Fruit fly (Drosophila melanogaster) whole organism, prepupa: ENCODE results near the gene CG6432.

Experiments
- CG10631 ChIP-seq: fragments of 200-800 bp; sonication (Bioruptor generic); optimal IDR thresholded peaks from 2 replicates; lab custom pipeline; 2016; ENCODE audit warnings: missing biosample characterization, missing genetic modification characterization
- CG10669 ChIP-seq: fragments of 200-800 bp; sonication (Bioruptor generic); optimal IDR thresholded peaks from 3 replicates; lab custom pipeline; 2018; ENCODE audit warnings: missing biosample characterization, mild to moderate bottlenecking, missing genetic modification characterization, moderate library complexity
- CG11902 ChIP-seq: fragments of 200-800 bp; sonication (Bioruptor generic); optimal IDR thresholded peaks from 3 replicates; lab custom pipeline; 2016; ENCODE audit warnings: missing biosample characterization, missing genetic modification characterization
- CG15336 ChIP-seq: fragments of 200-800 bp; sonication (Bioruptor generic); IDR thresholded peaks from 2 replicates; pipeline ENCODE4 v1.3.6; 2022; ENCODE audit warnings: missing biosample characterization, missing genetic modification characterization
- CG1621 ChIP-seq: fragments of 200-800 bp; sonication (Bioruptor generic); optimal IDR thresholded peaks from 3 replicates; lab custom pipeline; 2018; ENCODE audit warnings: missing biosample characterization, mild to moderate bottlenecking, missing genetic modification characterization
- CG3032 ChIP-seq: fragments of 200-800 bp; optimal IDR thresholded peaks from 2 replicates; lab custom pipeline; 2019; ENCODE audit warnings: missing biosample characterization, mild to moderate bottlenecking, missing genetic modification characterization, moderate library complexity
- CG32006 ChIP-seq: fragments of 200-800 bp; sonication (Bioruptor generic); optimal IDR thresholded peaks from 3 replicates; lab custom pipeline; 2017; ENCODE audit warnings: missing biosample characterization, mild to moderate bottlenecking, missing genetic modification characterization
- CG6276 ChIP-seq: fragments of 200-800 bp; sonication (Bioruptor generic); optimal IDR thresholded peaks from 2 replicates; lab custom pipeline; 2017; ENCODE audit warnings: missing biosample characterization, mild to moderate bottlenecking, missing genetic modification characterization
- CG6792 ChIP-seq: fragments of 200-800 bp; sonication (Bioruptor generic); optimal IDR thresholded peaks from 3 replicates; lab custom pipeline; 2016; ENCODE audit warnings: missing biosample characterization, missing genetic modification characterization
- CG6854 ChIP-seq: fragments of 200-800 bp; sonication (Bioruptor generic); optimal IDR thresholded peaks from 2 replicates; lab custom pipeline; 2017; ENCODE audit warnings: missing biosample characterization, mild to moderate bottlenecking, missing genetic modification characterization
- CG7368 ChIP-seq: fragments of 200-800 bp; sonication (Bioruptor generic); optimal IDR thresholded peaks from 3 replicates; lab custom pipeline; 2016; ENCODE audit warnings: missing biosample characterization, missing genetic modification characterization
- CG8119 ChIP-seq: fragments of 200-800 bp; sonication (Bioruptor generic); IDR thresholded peaks from 3 replicates; pipeline ENCODE4 v1.3.6; 2022; ENCODE audit warnings: missing biosample characterization, missing genetic modification characterization
- CG8319 ChIP-seq: fragments of 200-800 bp; sonication (Bioruptor generic); optimal IDR thresholded peaks from 3 replicates; lab custom pipeline; 2016; ENCODE audit warnings: missing biosample characterization, missing genetic modification characterization
- CG9139 ChIP-seq: fragments of 200-800 bp; sonication (Bioruptor generic); optimal IDR thresholded peaks from 3 replicates; lab custom pipeline; 2017; ENCODE audit warnings: missing biosample characterization, mild to moderate bottlenecking, missing genetic modification characterization
- Eip75B ChIP-seq: fragments of 200-800 bp; sonication (Bioruptor generic); optimal IDR thresholded peaks from 3 replicates; lab custom pipeline; 2016; ENCODE audit warnings: missing biosample characterization, missing genetic modification characterization
- Eip78C ChIP-seq: fragments of 200-800 bp; sonication (Bioruptor generic); peaks from one replicate; lab custom pipeline; 2016; ENCODE audit warnings: missing biosample characterization, missing genetic modification characterization
- Eip93F ChIP-seq: fragments of 200-800 bp; sonication (Bioruptor generic); optimal IDR thresholded peaks from 2 replicates; lab custom pipeline; 2016; ENCODE audit warnings: missing biosample characterization, mild to moderate bottlenecking, missing genetic modification characterization
- Hr4 ChIP-seq: fragments of 200-800 bp; sonication (Bioruptor generic); optimal IDR thresholded peaks from 3 replicates; lab custom pipeline; 2016; ENCODE audit warnings: missing biosample characterization, missing genetic modification characterization
- OdsH ChIP-seq: fragments of 200-800 bp; sonication (Bioruptor generic); optimal IDR thresholded peaks from 3 replicates; lab custom pipeline; 2016; ENCODE audit warnings: missing biosample characterization, missing genetic modification characterization
- Sox15 ChIP-seq: fragments of 200-800 bp; sonication (Bioruptor generic); optimal IDR thresholded peaks from 3 replicates; lab custom pipeline; 2016; ENCODE audit warnings: missing biosample characterization, missing genetic modification characterization
- achi ChIP-seq: fragments of 200-800 bp; sonication (Bioruptor generic); optimal IDR thresholded peaks from 3 replicates; lab custom pipeline; 2016; ENCODE audit warnings: missing biosample characterization, missing genetic modification characterization
- acj6 ChIP-seq: fragments of 200-800 bp; sonication (Bioruptor generic); optimal IDR thresholded peaks from 3 replicates; lab custom pipeline; 2016; ENCODE audit warnings: missing biosample characterization, missing genetic modification characterization
- dac ChIP-seq: fragments of 200-800 bp; sonication (Bioruptor generic); optimal IDR thresholded peaks from 2 replicates; lab custom pipeline; 2017; ENCODE audit warnings: missing biosample characterization, mild to moderate bottlenecking, missing genetic modification characterization
- dsx ChIP-seq: fragments of 200-800 bp; optimal IDR thresholded peaks from 3 replicates; lab custom pipeline; 2019; ENCODE audit warnings: missing biosample characterization, mild to moderate bottlenecking, missing genetic modification characterization, moderate library complexity; ENCODE audit not compliant: poor library complexity, severe bottlenecking
- eg ChIP-seq: fragments of 200-800 bp; sonication (Bioruptor generic); IDR thresholded peaks from 3 replicates; pipeline ENCODE4 v1.3.6; 2022; ENCODE audit warnings: missing biosample characterization, missing genetic modification characterization
- lz ChIP-seq: fragments of 200-800 bp; sonication (Bioruptor generic); optimal IDR thresholded peaks from 3 replicates; lab custom pipeline; 2016; ENCODE audit warnings: missing biosample characterization, missing genetic modification characterization
- ss ChIP-seq, 2 experiments: fragments of 200-800 bp; sonication (Bioruptor generic); optimal IDR thresholded peaks; 2 replicates in 1 of 2; 3 replicates in 1 of 2; lab custom pipeline; 2017 to 2018; ENCODE audit warnings: mild to moderate bottlenecking in 2 of 2, missing biosample characterization in 2 of 2, missing genetic modification characterization in 2 of 2, moderate library complexity in 1 of 2
- svp ChIP-seq: fragments of 200-800 bp; sonication (Bioruptor generic); peaks from one replicate; lab custom pipeline; 2016; ENCODE audit warnings: missing biosample characterization, missing genetic modification characterization
- topi ChIP-seq: fragments of 200-800 bp; sonication (Bioruptor generic); optimal IDR thresholded peaks from 3 replicates; lab custom pipeline; 2016; ENCODE audit warnings: missing biosample characterization, missing genetic modification characterization
- vri ChIP-seq: fragments of 200-800 bp; sonication (Bioruptor generic); optimal IDR thresholded peaks from 3 replicates; lab custom pipeline; 2016; ENCODE audit warnings: missing biosample characterization, mild to moderate bottlenecking, missing genetic modification characterization

Gene CG6432

DNA sequence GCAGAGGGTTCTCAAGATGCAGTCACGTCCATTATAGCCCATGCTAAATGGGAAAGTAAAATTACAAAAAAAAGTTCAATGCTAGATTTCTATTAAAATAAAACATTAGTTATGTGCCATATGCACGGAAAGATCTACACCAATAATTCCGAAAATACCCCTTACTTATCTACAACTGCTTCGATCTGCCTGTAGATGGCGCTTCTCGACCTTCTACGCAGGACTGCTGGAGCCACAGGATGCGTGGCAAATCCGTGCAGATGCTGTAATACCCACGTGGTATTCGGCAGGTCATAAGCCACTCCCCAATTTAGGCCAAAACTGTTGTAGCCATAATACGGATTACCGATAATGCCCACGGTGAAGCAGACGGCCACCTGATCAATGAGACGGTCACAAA is 49.7 kb downstream of the CG6432 start:
- TF ChIP-seq dac (GFP tag; lab: Kevin White, UChicago) (no peak), svp (GFP tag; lab: Kevin White, UChicago) (no peak), CG1621 (tag; lab: Kevin White, UChicago) (no peak), CG9139 (GFP tag; lab: Kevin White, UChicago) (no peak), dsx (GFP tag; lab: Kevin White, UChicago) (no peak), CG15336 (GFP tag; lab: Robert Waterston, UW) (no peak), vri (GFP tag; lab: Kevin White, UChicago) (no peak), CG6276 (GFP tag; lab: Kevin White, UChicago) (no peak), CG11902 (GFP tag; lab: Kevin White, UChicago) (no peak), CG8119 (no peak), OdsH (GFP tag; lab: Kevin White, UChicago) (no peak), ss (GFP tag; optimal IDR thresholded peaks at IDR 0.05; lab: Kevin White, UChicago) (no peak), achi (GFP tag; lab: Kevin White, UChicago) (no peak), CG7368 (GFP tag; lab: Kevin White, UChicago) (no peak), CG8319 (GFP tag; lab: Kevin White, UChicago) (no peak), CG6792 (GFP tag; lab: Kevin White, UChicago) (no peak), CG3032 (tag; lab: Kevin White, UChicago) (no peak), acj6 (GFP tag; lab: Kevin White, UChicago) (no peak), CG10669 (GFP tag; lab: Kevin White, UChicago) (no peak)

dm6 chr3R:24390239-24390638 is 53.5 kb downstream of the CG6432 start, which contains the start of the genes CG5768 and CG13615:
Gene CG5768 (minus strand): TSS chr3R:24390339.
Gene CG13615 (plus strand): TSS chr3R:24390518.
- no peak for TF ChIP-seq Hr4 (GFP tag; lab: Kevin White, UChicago)
- no peak for TF ChIP-seq CG9139 (GFP tag; lab: Kevin White, UChicago)
- TF ChIP-seq Sox15 = no peak
- no peak for TF ChIP-seq CG32006
- no peak for TF ChIP-seq Eip78C (GFP tag; lab: Kevin White, UChicago)
- no peak for TF ChIP-seq Eip93F (GFP tag; lab: Kevin White, UChicago)
- no peak for TF ChIP-seq CG15336 (GFP tag; lab: Robert Waterston, UW)
- TF ChIP-seq lz (GFP tag; lab: Kevin White, UChicago) = no peak
- TF ChIP-seq eg (GFP tag; lab: Robert Waterston, UW) = no peak
- TF ChIP-seq CG10631 (GFP tag; lab: Kevin White, UChicago) = no peak
- TF ChIP-seq topi (GFP tag; lab: Kevin White, UChicago) = no peak
- TF ChIP-seq Eip75B (GFP tag; lab: Kevin White, UChicago) = no peak
- no peak for TF ChIP-seq CG6854 (GFP tag; lab: Kevin White, UChicago)
